Worm (Caenorhabditis elegans): ENCODE data around the gene srm-5.
A peak's percentile ranks its signal among the peaks of the same experiment; 100 is the strongest.

Gene srm-5

ce11 chrV:14366487-14366962 lies 31.5 kb downstream of the srm-5 start (continued):
- no peak for TF ChIP-seq ama-1 (optimal IDR thresholded peaks at IDR 0.05)
- no peak for TF ChIP-seq ama-1 (GFP tag; optimal IDR thresholded peaks at IDR 0.05)
- TF ChIP-seq B0261.1 (tag; optimal IDR thresholded peaks at IDR 0.05): no peak
- no peak for TF ChIP-seq unc-130 (GFP tag; optimal IDR thresholded peaks at IDR 0.05)
- TF ChIP-seq efl-1 (GFP tag; optimal IDR thresholded peaks at IDR 0.05): no peak
- TF ChIP-seq T26A5.8 (tag; optimal IDR thresholded peaks at IDR 0.05): no peak
- TF ChIP-seq dpl-1 (GFP tag; optimal IDR thresholded peaks at IDR 0.05): no peak
- peak; percentile 68 for TF ChIP-seq K11D2.4 (GFP tag; IDR thresholded peaks at IDR 0.05)
- TF ChIP-seq hmg-1.2 (GFP tag; IDR thresholded peaks at IDR 0.05): no peak; the same call in 1 of the 2 replicates
- TF ChIP-seq F22D6.2 (tag; optimal IDR thresholded peaks at IDR 0.05): no peak
- peak; percentile 28 for TF ChIP-seq nhr-80 (tag; optimal IDR thresholded peaks at IDR 0.05)
- TF ChIP-seq attf-5 (GFP tag; optimal IDR thresholded peaks at IDR 0.05): no peak
- TF ChIP-seq let-526 (GFP tag; IDR thresholded peaks at IDR 0.05): no peak
- no peak for TF ChIP-seq ccch-3 (GFP tag; optimal IDR thresholded peaks at IDR 0.05)
- no peak for TF ChIP-seq athp-1 (tag; optimal IDR thresholded peaks at IDR 0.05)
- TF ChIP-seq aptf-2 (GFP tag; conservative IDR thresholded peaks at IDR 0.05): no peak
- 0 out of 2 replicates have a peak, but pooled peaks have one; percentile 40 for TF ChIP-seq pbrm-1 (GFP tag; IDR thresholded peaks at IDR 0.05)
- no peak for TF ChIP-seq lin-54 (GFP tag; optimal IDR thresholded peaks at IDR 0.05)
- no peak for TF ChIP-seq unc-62 (GFP tag; optimal IDR thresholded peaks at IDR 0.05)
- TF ChIP-seq attf-6 (GFP tag; IDR thresholded peaks at IDR 0.05): no peak
- no peak for TF ChIP-seq ztf-6 (GFP tag; IDR thresholded peaks at IDR 0.05)
- no peak for TF ChIP-seq let-607 (tag; optimal IDR thresholded peaks at IDR 0.05)
- TF ChIP-seq chd-7 (tag; optimal IDR thresholded peaks at IDR 0.05): peak; percentile 41
- TF ChIP-seq ceh-58 (GFP tag; IDR thresholded peaks at IDR 0.05): no peak
- TF ChIP-seq lin-35 (GFP tag; optimal IDR thresholded peaks at IDR 0.05): peak in 1 of 3 experiments; percentile 25
- TF ChIP-seq Y53G8AR.9 (GFP tag; conservative IDR thresholded peaks at IDR 0.05): no peak
- no peak for TF ChIP-seq fkh-3 (tag; optimal IDR thresholded peaks at IDR 0.05)
- no peak for TF ChIP-seq egl-44 (GFP tag; IDR thresholded peaks at IDR 0.05)
- TF ChIP-seq egrh-3 (GFP tag; IDR thresholded peaks at IDR 0.05): peak; percentile 86
- TF ChIP-seq die-1 (tag; optimal IDR thresholded peaks at IDR 0.05): peak; percentile 16
- peak; percentile 39; the same call in 1 of the 2 replicates for TF ChIP-seq nfyb-1 (GFP tag; IDR thresholded peaks at IDR 0.05)
- no peak for TF ChIP-seq ceh-91 (GFP tag; IDR thresholded peaks at IDR 0.05)
- no peak for TF ChIP-seq rcor-1 (GFP tag; IDR thresholded peaks at IDR 0.05)
- no peak for TF ChIP-seq tlf-1 (GFP tag; optimal IDR thresholded peaks at IDR 0.05)
- no peak for TF ChIP-seq ceh-40 (GFP tag; IDR thresholded peaks at IDR 0.05)
- TF ChIP-seq Y67H2A.10 (GFP tag; conservative IDR thresholded peaks at IDR 0.05): no peak
- TF ChIP-seq Y53F4B.3 (GFP tag; IDR thresholded peaks at IDR 0.05): no peak
- peak; percentile 36 for TF ChIP-seq ztf-18 (tag; optimal IDR thresholded peaks at IDR 0.05)
- TF ChIP-seq pha-4 (tag; optimal IDR thresholded peaks at IDR 0.05): no peak
- no peak for TF ChIP-seq ceh-100 (GFP tag; IDR thresholded peaks at IDR 0.05)
- no peak for TF ChIP-seq madf-3 (GFP tag; IDR thresholded peaks at IDR 0.05)
- TF ChIP-seq him-1 (tag; optimal IDR thresholded peaks at IDR 0.05): no peak
- TF ChIP-seq F57C9.4 (tag; optimal IDR thresholded peaks at IDR 0.05): no peak
- TF ChIP-seq repo-1 (tag; optimal IDR thresholded peaks at IDR 0.05): no peak
- TF ChIP-seq B0035.1 (tag; optimal IDR thresholded peaks at IDR 0.05): no peak
- TF ChIP-seq T07F8.4 (tag; optimal IDR thresholded peaks at IDR 0.05): no peak
- no peak for TF ChIP-seq nfya-2 (GFP tag; IDR thresholded peaks at IDR 0.05)
- TF ChIP-seq attf-3 (GFP tag; conservative IDR thresholded peaks at IDR 0.05): no peak
- no peak for TF ChIP-seq hrde-1 (tag; optimal IDR thresholded peaks at IDR 0.05; ENCODE audit: borderline replicate concordance)
- TF ChIP-seq rpc-1 (optimal IDR thresholded peaks at IDR 0.05): no peak
- no peak for TF ChIP-seq rpc-1 (tag; optimal IDR thresholded peaks at IDR 0.05)
